Worm (Caenorhabditis elegans): ENCODE measurements around the gene F13C5.1.

Gene F13C5.1

ce11 chrX:601860-602259 lies at the start of gene F13C5.1:
Gene F13C5.1, plus strand, starts transcription at chrX:602160.
- TF ChIP-seq snpc-3.4 (tag; optimal IDR thresholded peaks at IDR 0.05) (no peak), nfyb-1 (GFP tag; IDR thresholded peaks at IDR 0.05) (0 out of 2 replicates have a peak, but pooled peaks have one; percentile 2)

DNA sequence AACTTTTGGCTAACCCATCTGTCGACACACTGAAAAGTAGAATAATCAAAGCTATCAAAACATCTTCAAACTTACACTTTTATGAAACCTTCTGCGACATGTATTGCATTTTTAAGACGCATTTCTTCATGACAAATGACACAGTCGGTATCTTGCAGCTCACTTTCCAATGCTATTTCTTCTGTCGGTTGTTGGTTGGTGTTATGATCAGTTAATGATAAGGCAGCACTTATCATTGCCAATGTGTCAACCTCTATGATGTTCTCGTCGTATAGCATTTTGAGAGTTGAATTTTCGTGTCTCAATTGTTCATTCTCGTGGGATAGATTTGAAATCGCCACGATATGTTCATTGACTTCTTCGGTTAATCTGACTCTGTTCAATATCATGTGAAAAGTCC lies 48.5 kb upstream of the F13C5.1 start:
- TF ChIP-seq dox-1 (GFP tag; IDR thresholded peaks at IDR 0.05) (0 out of 2 replicates have a peak, but pooled peaks have one; percentile 24), nhr-80 (tag; optimal IDR thresholded peaks at IDR 0.05) (peak; percentile 76), let-526 (GFP tag; IDR thresholded peaks at IDR 0.05) (no peak)

DNA sequence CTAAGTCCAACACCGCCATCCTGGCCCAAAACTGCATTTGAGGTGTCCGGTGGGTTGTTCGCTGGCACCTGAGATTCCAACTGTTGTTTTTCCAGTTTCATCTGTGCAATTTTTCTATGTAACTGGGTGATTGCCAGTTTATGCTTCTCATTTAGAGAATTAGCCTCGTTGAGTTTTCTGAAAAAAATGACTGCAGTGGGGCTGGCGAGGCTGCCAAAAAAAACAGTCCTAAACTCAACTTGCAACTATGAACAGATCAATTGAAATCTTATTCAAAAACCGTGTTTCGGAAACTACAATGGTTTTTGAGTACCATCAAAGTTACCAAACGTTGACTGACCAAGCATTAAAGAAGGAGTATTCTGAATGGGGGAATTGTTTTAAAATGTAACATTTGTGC lies 48.1 kb upstream of the F13C5.1 start, which contains the start of gene F57C12.6:
TSS of gene F57C12.6 (minus strand) at position 101 of the 400 bp plus-strand sequence.
- TF ChIP-seq ztf-3 (GFP tag; optimal IDR thresholded peaks at IDR 0.05) (no peak), snpc-1.1 (tag; optimal IDR thresholded peaks at IDR 0.05; ENCODE audit: insufficient read depth) (no peak), hsf-1 (GFP tag; IDR thresholded peaks at IDR 0.05) (no peak), atf-7 (tag; optimal IDR thresholded peaks at IDR 0.05) (no peak), pbrm-1 (GFP tag; IDR thresholded peaks at IDR 0.05) (no peak), F57C9.4 (tag; optimal IDR thresholded peaks at IDR 0.05) (no peak), sptf-2 (GFP tag; optimal IDR thresholded peaks at IDR 0.05) (no peak), nhr-120 (GFP tag; IDR thresholded peaks at IDR 0.05) (no peak), egl-44 (GFP tag; IDR thresholded peaks at IDR 0.05) (no peak), Y95B8A.8 (GFP tag; IDR thresholded peaks at IDR 0.05) (no peak)

DNA sequence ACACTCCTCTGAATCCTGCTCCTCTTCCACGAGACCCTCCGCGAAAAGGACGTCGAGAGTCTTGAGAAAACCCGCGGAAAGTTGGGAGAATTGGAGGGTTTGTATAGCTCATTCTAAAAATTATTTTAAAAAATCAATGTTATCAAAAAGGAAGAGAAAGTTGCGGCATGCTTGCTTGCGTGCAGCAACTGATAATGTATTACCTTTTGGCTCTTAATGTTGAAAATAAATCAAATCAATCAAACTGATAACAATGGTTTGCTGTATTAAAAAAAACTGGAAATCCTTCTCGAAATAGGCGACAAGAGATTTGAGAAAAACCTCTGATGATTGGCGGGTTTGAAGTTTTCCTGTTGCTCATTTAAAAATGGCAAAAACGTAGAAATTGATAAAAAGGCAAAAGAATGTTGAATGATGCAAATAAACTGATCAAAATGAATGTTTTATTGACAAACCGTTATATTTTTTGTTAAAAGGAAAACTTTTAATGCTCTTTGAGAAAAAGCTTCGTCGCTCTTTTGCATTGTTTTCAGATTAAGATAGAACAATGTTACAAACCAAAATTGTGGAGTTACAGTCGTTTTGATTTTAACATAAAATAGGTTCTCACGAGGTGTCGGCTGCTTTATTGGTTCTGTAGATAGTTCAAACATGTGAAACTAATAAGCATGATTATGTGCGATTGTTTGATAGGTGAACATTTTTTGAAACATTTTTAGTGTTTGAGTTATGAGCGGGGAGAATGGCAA lies 46.7 kb upstream of the F13C5.1 start:
- TF ChIP-seq xnd-1 (tag; optimal IDR thresholded peaks at IDR 0.05), result no peak
- TF ChIP-seq nhr-80 (tag; optimal IDR thresholded peaks at IDR 0.05), result peak; percentile 60

DNA sequence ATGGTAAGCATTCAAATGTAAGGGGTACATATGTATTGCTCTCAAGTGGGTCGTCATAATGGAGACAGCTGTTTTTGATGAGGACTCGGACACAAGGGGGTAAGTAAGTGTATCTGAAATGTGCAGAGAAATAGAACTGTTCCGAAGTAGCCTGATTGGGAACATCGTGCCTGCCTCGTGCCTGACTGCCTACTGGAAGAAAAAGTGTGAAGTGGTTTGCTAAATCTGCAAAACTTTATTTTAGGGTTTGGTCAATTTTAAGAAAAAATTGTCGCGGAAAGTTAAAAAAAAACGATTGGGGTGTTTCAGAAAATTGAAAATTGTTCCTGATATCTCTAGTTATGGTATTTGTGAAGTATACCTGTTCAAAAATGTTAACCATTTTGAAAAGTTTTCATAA lies 44.8 kb upstream of the F13C5.1 start, which contains the start of gene hlh-19:
TSS of gene hlh-19 (minus strand) at position 101 of the 400 bp plus-strand sequence.
- no peak for TF ChIP-seq let-607 (tag; optimal IDR thresholded peaks at IDR 0.05)
- no peak for TF ChIP-seq ceh-58 (GFP tag; IDR thresholded peaks at IDR 0.05)
- no peak for TF ChIP-seq lir-1 (GFP tag; conservative IDR thresholded peaks at IDR 0.05)
- no peak for TF ChIP-seq dpff-1 (tag; optimal IDR thresholded peaks at IDR 0.05)
- no peak for TF ChIP-seq T07F8.4 (tag; optimal IDR thresholded peaks at IDR 0.05)
- TF ChIP-seq ztf-22 (GFP tag; optimal IDR thresholded peaks at IDR 0.05), result no peak
- no peak for TF ChIP-seq madf-6 (GFP tag; IDR thresholded peaks at IDR 0.05)
- TF ChIP-seq lin-40 (tag; optimal IDR thresholded peaks at IDR 0.05), result no peak
- no peak for TF ChIP-seq nhr-80 (tag; optimal IDR thresholded peaks at IDR 0.05)
- no peak for TF ChIP-seq ceh-27 (GFP tag; optimal IDR thresholded peaks at IDR 0.05)
- TF ChIP-seq cebp-2 (GFP tag; IDR thresholded peaks at IDR 0.05), result no peak
- TF ChIP-seq mes-4 (tag; optimal IDR thresholded peaks at IDR 0.05), result no peak
- no peak for TF ChIP-seq rcor-1 (GFP tag; IDR thresholded peaks at IDR 0.05)

DNA sequence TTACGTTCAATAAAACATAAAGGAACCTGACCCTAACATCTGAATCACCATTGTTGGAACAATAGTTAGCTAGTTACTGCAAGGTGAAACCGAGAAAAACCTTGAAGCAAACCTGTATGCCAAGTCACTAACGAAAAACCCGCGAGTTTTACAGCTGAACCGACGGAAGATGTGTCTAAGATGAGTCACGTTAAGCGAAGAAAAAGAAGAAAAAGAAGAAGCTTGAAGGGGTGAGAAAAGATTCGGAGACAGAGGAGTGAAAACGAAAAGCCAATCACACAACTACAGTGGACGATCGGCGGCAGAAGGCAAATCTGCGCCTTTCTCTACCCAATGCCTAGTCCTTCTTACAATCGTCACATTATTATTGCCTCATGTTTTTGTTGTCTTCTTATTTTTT lies 44.1 kb upstream of the F13C5.1 start, which contains the start of gene nas-38:
TSS of gene nas-38 (plus strand) at position 301 of the 400 bp plus-strand sequence.
- no peak for TF ChIP-seq akir-1 (GFP tag; optimal IDR thresholded peaks at IDR 0.05)
- TF ChIP-seq nfya-1 (tag; optimal IDR thresholded peaks at IDR 0.05; ENCODE audit: borderline replicate concordance, insufficient read depth), result no peak
- no peak for TF ChIP-seq ztf-22 (GFP tag; optimal IDR thresholded peaks at IDR 0.05)
- TF ChIP-seq ceh-58 (GFP tag; IDR thresholded peaks at IDR 0.05), result no peak
- no peak for TF ChIP-seq D2030.7 (GFP tag; IDR thresholded peaks at IDR 0.05)
- no peak for TF ChIP-seq Y56A3A.18 (GFP tag; IDR thresholded peaks at IDR 0.05)
- no peak for TF ChIP-seq lsy-27 (tag; optimal IDR thresholded peaks at IDR 0.05; ENCODE audit: borderline replicate concordance, insufficient read depth)
- no peak for TF ChIP-seq Y53F4B.3 (GFP tag; IDR thresholded peaks at IDR 0.05)
- no peak for TF ChIP-seq mes-4 (tag; optimal IDR thresholded peaks at IDR 0.05)
- TF ChIP-seq snpc-3.4 (tag; optimal IDR thresholded peaks at IDR 0.05), result no peak
- no peak for TF ChIP-seq lsl-1 (GFP tag; optimal IDR thresholded peaks at IDR 0.05)
- TF ChIP-seq ekl-4 (GFP tag; IDR thresholded peaks at IDR 0.05), result no peak
- TF ChIP-seq chd-7 (tag; optimal IDR thresholded peaks at IDR 0.05), result no peak

Data from whole organism, young adult.